Worm (Caenorhabditis elegans): ENCODE data around the gene rpl-38.

- TF ChIP-seq W03F9.2 (tag; optimal IDR thresholded peaks at IDR 0.05) (no peak), him-1 (tag; optimal IDR thresholded peaks at IDR 0.05) (no peak)
These were observed 40.9 kb upstream of the rpl-38 start, which contains the start of gene dpf-1 for ce11 chrV:15471029-15471428.

Measured in whole organism, L4/young adult.